Fruit fly (Drosophila melanogaster): ENCODE data around the gene CG15145.

dm6 chr2L:17498721-17499120 is 33.3 kb downstream of the CG15145 start, which contains the start of gene CG15142:
- TF ChIP-seq CTCF (optimal IDR thresholded peaks at IDR 0.05) (no peak), CG8478 (optimal IDR thresholded peaks at IDR 0.05) (no peak)
